Fruit fly (Drosophila melanogaster): Measurements from ENCODE around the gene msl-1.

msl-1 gene

dm6 chr2L:18681903-18682302, 6.7 kb downstream of the msl-1 start, which contains the start of gene tos (continued):
- TF ChIP-seq dpn (GFP tag; optimal IDR thresholded peaks at IDR 0.05) (no peak), gem (tag; optimal IDR thresholded peaks at IDR 0.05) (no peak), HLHmδ (GFP tag; optimal IDR thresholded peaks at IDR 0.05) (no peak), CG4328 (GFP tag; optimal IDR thresholded peaks at IDR 0.05) (no peak), Fer1 (GFP tag; optimal IDR thresholded peaks at IDR 0.05) (peak; percentile 24), odd (GFP tag; optimal IDR thresholded peaks at IDR 0.05) (no peak), ap (GFP tag; IDR thresholded peaks at IDR 0.05) (no peak), CTCF (GFP tag; optimal IDR thresholded peaks at IDR 0.05) (no peak), CG4820 (GFP tag; optimal IDR thresholded peaks at IDR 0.05) (no peak), CG3163 (GFP tag; optimal IDR thresholded peaks at IDR 0.05) (no peak), CG15269 (tag; optimal IDR thresholded peaks at IDR 0.05) (no peak), CG7357 (GFP tag; IDR thresholded peaks at IDR 0.05) (no peak), sqz (GFP tag; optimal IDR thresholded peaks at IDR 0.05) (peak; percentile 77), MBD-R2 (GFP tag; IDR thresholded peaks at IDR 0.05) (peak; percentile 82), Antp (GFP tag; optimal IDR thresholded peaks at IDR 0.05) (no peak), cato (GFP tag; optimal IDR thresholded peaks at IDR 0.05; ENCODE audit: borderline replicate concordance) (no peak), CG42726 (GFP tag; IDR thresholded peaks at IDR 0.05; ENCODE audit: partially characterized antibody) (no peak), CG12104 (GFP tag; optimal IDR thresholded peaks at IDR 0.05) (no peak), CG6175 (GFP tag; IDR thresholded peaks at IDR 0.05) (no peak), CG4282 (GFP tag; optimal IDR thresholded peaks at IDR 0.05) (no peak), CG10267 (tag; optimal IDR thresholded peaks at IDR 0.05) (peak; percentile 94), bowl (GFP tag; IDR thresholded peaks at IDR 0.05) (no peak), otp (GFP tag; IDR thresholded peaks at IDR 0.05) (no peak), CG14441 (GFP tag; IDR thresholded peaks at IDR 0.05) (no peak), trem (tag; optimal IDR thresholded peaks at IDR 0.05) (peak; percentile 47), CG3838 (GFP tag; optimal IDR thresholded peaks at IDR 0.05) (no peak), amos (GFP tag; IDR thresholded peaks at IDR 0.05; ENCODE audit: partially characterized antibody) (peak; percentile 32; the same call in 1 of the 2 replicates), ind (GFP tag; optimal IDR thresholded peaks at IDR 0.05) (no peak), mirr (GFP tag; optimal IDR thresholded peaks at IDR 0.05) (no peak), CG12942 (GFP tag; optimal IDR thresholded peaks at IDR 0.05) (no peak), CG15479 (GFP tag; optimal IDR thresholded peaks at IDR 0.05) (no peak), CG3995 (GFP tag; optimal IDR thresholded peaks at IDR 0.05) (peak; percentile 24), CG7987 (GFP tag; optimal IDR thresholded peaks at IDR 0.05) (no peak), GATAe (GFP tag; conservative IDR thresholded peaks at IDR 0.05) (no peak), Fer2 (tag; optimal IDR thresholded peaks at IDR 0.05) (no peak), Dad (GFP tag; optimal IDR thresholded peaks at IDR 0.05) (no peak), CG15514 (GFP tag; optimal IDR thresholded peaks at IDR 0.05) (no peak), Dref (GFP tag; IDR thresholded peaks at IDR 0.05) (no peak), sug (tag; optimal IDR thresholded peaks at IDR 0.05) (no peak), esg (GFP tag; conservative IDR thresholded peaks at IDR 0.05) (no peak), Med (GFP tag) (peak; percentile 55), ro (GFP tag; IDR thresholded peaks at IDR 0.05) (no peak), Ets97D (GFP tag; optimal IDR thresholded peaks at IDR 0.05) (peak; percentile 55), CG18476 (GFP tag; optimal IDR thresholded peaks at IDR 0.05) (no peak), Oaz (GFP tag; IDR thresholded peaks at IDR 0.05) (no peak), HmgZ (tag; optimal IDR thresholded peaks at IDR 0.05) (peak; percentile 38), Side (GFP tag; optimal IDR thresholded peaks at IDR 0.05) (no peak), sisA (GFP tag; IDR thresholded peaks at IDR 0.05) (no peak), Dp (GFP tag; optimal IDR thresholded peaks at IDR 0.05) (peak; percentile 91), Aef1 (GFP tag; IDR thresholded peaks at IDR 0.05) (no peak), CG9797 (GFP tag; optimal IDR thresholded peaks at IDR 0.05) (peak; percentile 60), CG6689 (GFP tag; IDR thresholded peaks at IDR 0.05) (no peak), pb (GFP tag; optimal IDR thresholded peaks at IDR 0.05) (no peak)
